Fruit fly (Drosophila melanogaster): Measurements from ENCODE around the gene mEFG1.

- no peak for TF ChIP-seq Hr96 (GFP tag; optimal IDR thresholded peaks at IDR 0.05)
- no peak for TF ChIP-seq kay (GFP tag; ENCODE audit: borderline replicate concordance)
- no peak for TF ChIP-seq toe (GFP tag; optimal IDR thresholded peaks at IDR 0.05)
- TF ChIP-seq CG11617 (GFP tag; optimal IDR thresholded peaks at IDR 0.05): no peak
- no peak for TF ChIP-seq cic (GFP tag; optimal IDR thresholded peaks at IDR 0.05)
- TF ChIP-seq CG14711 (tag; optimal IDR thresholded peaks at IDR 0.05): no peak
- no peak for TF ChIP-seq Mnt (GFP tag; optimal IDR thresholded peaks at IDR 0.05)
- no peak for TF ChIP-seq ovo (GFP tag; optimal IDR thresholded peaks at IDR 0.05)
These were observed 5.8 kb downstream of the mEFG1 start for dm6 chr2L:7217059-7217458.
